Fruit fly (Drosophila melanogaster) whole organism, wandering third instar larva: Measurements from ENCODE around the gene SsRbeta.
A peak's percentile ranks its signal among the peaks of the same experiment; 100 is the strongest.

ENCODE experiments used
- CG32264 ChIP-seq: fragments of 200-800 bp; sonication (Bioruptor generic); optimal IDR thresholded peaks from 2 replicates; lab custom pipeline; 2016; ENCODE audit warnings: missing biosample characterization, missing genetic modification characterization
- CG9705 ChIP-seq: fragments of 200-800 bp; sonication (Bioruptor generic); optimal IDR thresholded peaks from 2 replicates; lab custom pipeline; 2018; ENCODE audit warnings: missing biosample characterization, mild to moderate bottlenecking, missing genetic modification characterization
- CrebA ChIP-seq: fragments of 200-800 bp; sonication (Bioruptor generic); optimal IDR thresholded peaks from 2 replicates; lab custom pipeline; 2016; ENCODE audit warnings: missing biosample characterization, mild to moderate bottlenecking, missing genetic modification characterization, borderline replicate concordance
- Dfd ChIP-seq: fragments of >200 bp; optimal IDR thresholded peaks from 2 replicates; lab custom pipeline; 2017; ENCODE audit warnings: missing biosample characterization, missing genetic modification characterization
- Dif ChIP-seq: fragments of 200-275, 200-300 bp; sonication (Bioruptor generic); optimal IDR thresholded peaks from 2 replicates; lab custom pipeline; 2018; ENCODE audit warnings: missing biosample characterization, missing genetic modification characterization; ENCODE audit not compliant: partially characterized antibody
- GATAd ChIP-seq: sonication (Bioruptor generic); optimal IDR thresholded peaks from 2 replicates; lab custom pipeline; 2016; ENCODE audit warnings: missing biosample characterization, missing genetic modification characterization
- HLH106 ChIP-seq: fragments of 200-800 bp; optimal IDR thresholded peaks from 3 replicates; lab custom pipeline; 2019; ENCODE audit warnings: missing biosample characterization, mild to moderate bottlenecking, missing genetic modification characterization, moderate library complexity
- Hnf4 ChIP-seq: fragments of 200-800 bp; sonication (Bioruptor generic); optimal IDR thresholded peaks from 2 replicates; lab custom pipeline; 2016; ENCODE audit warnings: missing biosample characterization, mild to moderate bottlenecking, missing genetic modification characterization
- Hr78 ChIP-seq: fragments of >200 bp; optimal IDR thresholded peaks from 2 replicates; lab custom pipeline; 2017; ENCODE audit warnings: missing biosample characterization, missing genetic modification characterization
- Hr83 ChIP-seq: fragments of 200-300 bp; sonication (Bioruptor generic); optimal IDR thresholded peaks from 2 replicates; lab custom pipeline; 2016; ENCODE audit warnings: missing biosample characterization, mild to moderate bottlenecking, missing genetic modification characterization, moderate library complexity; ENCODE audit not compliant: poor library complexity, severe bottlenecking
- Jra ChIP-seq: sonication (Bioruptor generic); optimal IDR thresholded peaks from 2 replicates; lab custom pipeline; 2016; ENCODE audit warnings: missing biosample characterization, missing genetic modification characterization
- Mio ChIP-seq: sonication (Bioruptor generic); optimal IDR thresholded peaks from 2 replicates; lab custom pipeline; 2016; ENCODE audit warnings: missing biosample characterization, missing genetic modification characterization
- Myc ChIP-seq: fragments of >200 bp; optimal IDR thresholded peaks from 2 replicates; lab custom pipeline; 2017
- N ChIP-seq: fragments of >200 bp; optimal IDR thresholded peaks from 2 replicates; lab custom pipeline; 2018; ENCODE audit warnings: missing biosample characterization, missing external identifiers, missing genetic modification characterization
- OdsH ChIP-seq: fragments of 200-800 bp; sonication (Bioruptor generic); optimal IDR thresholded peaks from 2 replicates; lab custom pipeline; 2016; ENCODE audit warnings: missing biosample characterization, mild to moderate bottlenecking, missing genetic modification characterization
- Rel ChIP-seq, 2 experiments: fragments of 200-800 bp; sonication (Bioruptor generic) in 1 of 2; optimal IDR thresholded peaks; 2 replicates in 1 of 2; 3 replicates in 1 of 2; lab custom pipeline; 2016 to 2019; ENCODE audit warnings: mild to moderate bottlenecking in 2 of 2, missing biosample characterization in 2 of 2, missing genetic modification characterization in 2 of 2, moderate library complexity in 1 of 2
- Sp1 ChIP-seq: fragments of 200-800 bp; sonication (Bioruptor generic); optimal IDR thresholded peaks from 3 replicates; lab custom pipeline; 2019; ENCODE audit warnings: missing biosample characterization, mild to moderate bottlenecking, missing genetic modification characterization, moderate library complexity
- Vsx2 ChIP-seq: fragments of 200-300, 225-300 bp; sonication (Bioruptor generic); optimal IDR thresholded peaks from 2 replicates; lab custom pipeline; 2018; ENCODE audit warnings: missing biosample characterization, missing genetic modification characterization; ENCODE audit not compliant: partially characterized antibody
- br ChIP-seq: fragments of 200-800 bp; sonication (Bioruptor generic); optimal IDR thresholded peaks from 2 replicates; lab custom pipeline; 2016; ENCODE audit warnings: missing biosample characterization, missing genetic modification characterization
- brk ChIP-seq: fragments of 200-800 bp; sonication (Bioruptor generic); optimal IDR thresholded peaks from 2 replicates; lab custom pipeline; 2016; ENCODE audit warnings: missing biosample characterization, mild to moderate bottlenecking, missing genetic modification characterization
- dl ChIP-seq, 2 experiments: fragments of 175-275, 200-275 bp in 1 of 2; fragments of 200-275 bp in 1 of 2; sonication (Bioruptor generic); optimal IDR thresholded peaks; lab custom pipeline; 2018; ENCODE audit warnings: mild to moderate bottlenecking in 2 of 2, missing biosample characterization in 2 of 2, missing genetic modification characterization in 2 of 2, moderate library complexity in 2 of 2; ENCODE audit not compliant: partially characterized antibody in 2 of 2, insufficient read depth in 1 of 2
- dmrt93B ChIP-seq: fragments of 200-800 bp; sonication (Bioruptor generic); optimal IDR thresholded peaks from 2 replicates; lab custom pipeline; 2018; ENCODE audit warnings: missing biosample characterization, mild to moderate bottlenecking, missing genetic modification characterization
- dsf ChIP-seq: sonication (Bioruptor generic); optimal IDR thresholded peaks from 2 replicates; lab custom pipeline; 2016; ENCODE audit warnings: missing biosample characterization, missing genetic modification characterization, borderline replicate concordance
- ey ChIP-seq: fragments of 200-800 bp; sonication (Bioruptor generic); optimal IDR thresholded peaks from 2 replicates; lab custom pipeline; 2016; ENCODE audit warnings: missing biosample characterization, missing genetic modification characterization
- foxo ChIP-seq, 2 experiments: fragments of 200-800 bp; sonication (Bioruptor generic); optimal IDR thresholded peaks; 2 replicates in 1 of 2; 3 replicates in 1 of 2; lab custom pipeline; 2016 to 2017; ENCODE audit warnings: missing biosample characterization in 2 of 2, missing genetic modification characterization in 2 of 2
- fru ChIP-seq: fragments of 200-800 bp; sonication (Bioruptor generic); optimal IDR thresholded peaks from 3 replicates; lab custom pipeline; 2016; ENCODE audit warnings: missing biosample characterization, mild to moderate bottlenecking, missing genetic modification characterization
- h ChIP-seq: fragments of 200-800 bp; sonication (Bioruptor generic); optimal IDR thresholded peaks from 3 replicates; lab custom pipeline; 2016; ENCODE audit warnings: missing biosample characterization, mild to moderate bottlenecking, missing genetic modification characterization
- jim ChIP-seq: fragments of 175-275, 200-325 bp; sonication (Bioruptor generic); optimal IDR thresholded peaks from 2 replicates; lab custom pipeline; 2016; ENCODE audit warnings: missing biosample characterization, mild to moderate bottlenecking, missing genetic modification characterization
- lola ChIP-seq: fragments of >200 bp; optimal IDR thresholded peaks from 2 replicates; lab custom pipeline; 2017; ENCODE audit warnings: missing biosample characterization, missing genetic modification characterization
- pan ChIP-seq: fragments of >200 bp; optimal IDR thresholded peaks from 2 replicates; lab custom pipeline; 2017
- psq ChIP-seq: fragments of 200-800 bp; sonication (Bioruptor generic); optimal IDR thresholded peaks from 3 replicates; lab custom pipeline; 2017; ENCODE audit warnings: missing biosample characterization, mild to moderate bottlenecking, missing genetic modification characterization, moderate library complexity
- rgr ChIP-seq: fragments of 200-800 bp; sonication (Bioruptor generic); optimal IDR thresholded peaks from 3 replicates; lab custom pipeline; 2016; ENCODE audit warnings: missing biosample characterization, mild to moderate bottlenecking, missing genetic modification characterization
- sv ChIP-seq: fragments of 200-800 bp; sonication (Bioruptor generic); optimal IDR thresholded peaks from 3 replicates; lab custom pipeline; 2016; ENCODE audit warnings: missing biosample characterization, missing genetic modification characterization
- tai ChIP-seq: sonication (Bioruptor generic); optimal IDR thresholded peaks from 2 replicates; lab custom pipeline; 2016; ENCODE audit warnings: missing biosample characterization, missing genetic modification characterization
- woc ChIP-seq: sonication (Bioruptor generic); optimal IDR thresholded peaks from 2 replicates; lab custom pipeline; 2016; ENCODE audit warnings: missing biosample characterization, mild to moderate bottlenecking, missing genetic modification characterization

Gene SsRbeta

DNA sequence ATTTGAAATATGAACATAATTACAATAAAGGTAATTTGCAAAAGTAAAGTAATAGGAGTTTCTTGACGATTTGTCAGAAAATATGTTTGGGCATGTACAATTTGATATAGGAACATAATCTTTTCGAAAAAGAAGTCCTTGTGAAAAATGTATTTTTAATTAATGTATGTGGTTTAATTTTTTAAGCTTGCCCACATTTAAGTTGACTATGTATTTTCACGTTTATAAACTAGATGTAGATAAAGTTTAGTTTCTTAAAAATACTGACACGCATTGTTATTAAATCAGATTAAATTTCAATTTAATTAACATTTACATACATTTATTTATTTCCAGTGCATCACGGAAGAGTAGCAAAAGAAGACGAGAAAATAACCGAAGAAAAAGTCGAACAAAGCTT, 47.1 kb downstream of the SsRbeta start:
- TF ChIP-seq brk (GFP tag; lab: Kevin White, UChicago) = peak; percentile 67
- peak; percentile 82 for TF ChIP-seq Sp1 (GFP tag; lab: Kevin White, UChicago)
- peak; percentile 4 for TF ChIP-seq woc
- TF ChIP-seq Dfd (GFP tag; lab: Kevin White, UChicago) = no peak
- TF ChIP-seq dl (GFP tag; optimal IDR thresholded peaks at IDR 0.05; lab: Kevin White, UChicago; ENCODE audit: insufficient read depth in 1 of 2, partially characterized antibody in 2 of 2) = no peak
- TF ChIP-seq Hr78 (GFP tag; lab: Kevin White, UChicago) = no peak
- no peak for TF ChIP-seq Myc (lab: Kevin White, UChicago)
- TF ChIP-seq N (GFP tag; lab: Kevin White, UChicago) = no peak
- TF ChIP-seq br (GFP tag; lab: Kevin White, UChicago) = peak; percentile 61
- peak; percentile 29 for TF ChIP-seq OdsH (GFP tag; lab: Kevin White, UChicago)
- TF ChIP-seq CG32264 (GFP tag; lab: Kevin White, UChicago) = no peak
- TF ChIP-seq dmrt93B (GFP tag; lab: Kevin White, UChicago) = peak; percentile 29
- TF ChIP-seq rgr (GFP tag; lab: Kevin White, UChicago) = peak; percentile 59
- peak; percentile 28 for TF ChIP-seq Jra
- peak; percentile 50 for TF ChIP-seq ey (GFP tag; lab: Kevin White, UChicago)
- TF ChIP-seq HLH106 (tag; lab: Kevin White, UChicago) = peak; percentile 64
- TF ChIP-seq fru (GFP tag; lab: Kevin White, UChicago) = peak; percentile 71
- peak in 1 of 2 experiments; percentile 57 for TF ChIP-seq foxo (GFP tag; optimal IDR thresholded peaks at IDR 0.05; lab: Kevin White, UChicago)
- TF ChIP-seq psq = peak; percentile 41
- no peak for TF ChIP-seq jim (GFP tag; lab: Kevin White, UChicago)
- TF ChIP-seq h (GFP tag; lab: Kevin White, UChicago) = peak; percentile 64
- peak; percentile 18 for TF ChIP-seq Hnf4 (GFP tag; lab: Kevin White, UChicago)
- TF ChIP-seq tai (GFP tag; lab: Kevin White, UChicago) = peak; percentile 58

DNA sequence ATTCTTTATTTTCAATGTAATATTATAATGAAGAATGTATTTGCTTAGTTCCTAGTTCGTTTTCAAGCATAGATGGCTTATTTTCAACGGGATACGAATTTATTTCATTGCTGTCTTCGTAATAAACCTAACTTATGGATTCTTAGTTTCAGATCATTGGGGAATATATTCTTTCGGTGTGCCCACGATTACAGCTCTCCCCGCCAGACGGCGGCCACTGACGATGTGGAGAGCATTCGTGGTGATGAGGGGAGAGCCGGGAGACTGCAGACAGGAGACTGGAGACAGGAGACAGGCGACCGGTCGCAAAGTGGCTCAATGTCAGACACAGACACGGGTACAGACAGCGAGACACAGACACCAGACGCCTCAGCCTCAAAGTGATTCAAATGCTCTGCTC, 47.9 kb downstream of the SsRbeta start:
- TF ChIP-seq HLH106 (tag; lab: Kevin White, UChicago) = peak; percentile 76
- peak; percentile 40 for TF ChIP-seq CG9705 (GFP tag; lab: Kevin White, UChicago)
- peak; percentile 48 for TF ChIP-seq fru (GFP tag; lab: Kevin White, UChicago)
- TF ChIP-seq Vsx2 (GFP tag; lab: Kevin White, UChicago) = peak; percentile 70
- TF ChIP-seq h (GFP tag; lab: Kevin White, UChicago) = peak; percentile 56
- peak; percentile 45 for TF ChIP-seq ey (GFP tag; lab: Kevin White, UChicago)
- TF ChIP-seq br (GFP tag; lab: Kevin White, UChicago) = peak; percentile 36
- peak; percentile 62 for TF ChIP-seq OdsH (GFP tag; lab: Kevin White, UChicago)
- peak in 1 of 2 experiments; percentile 22 for TF ChIP-seq dl (GFP tag; optimal IDR thresholded peaks at IDR 0.05; lab: Kevin White, UChicago; ENCODE audit: insufficient read depth in 1 of 2, partially characterized antibody in 2 of 2)
- peak; percentile 63 for TF ChIP-seq Dif
- TF ChIP-seq Dfd (GFP tag; lab: Kevin White, UChicago) = no peak
- TF ChIP-seq Sp1 (GFP tag; lab: Kevin White, UChicago) = peak; percentile 72
- no peak for TF ChIP-seq Rel (GFP tag; optimal IDR thresholded peaks at IDR 0.05; lab: Kevin White, UChicago)
- peak; percentile 17 for TF ChIP-seq Rel (tag; optimal IDR thresholded peaks at IDR 0.05; lab: Kevin White, UChicago)
- TF ChIP-seq GATAd (GFP tag; lab: Kevin White, UChicago) = no peak
- TF ChIP-seq Hr83 = peak; percentile 42
- TF ChIP-seq CG32264 (GFP tag; lab: Kevin White, UChicago) = no peak
- TF ChIP-seq psq = peak; percentile 61
- no peak for TF ChIP-seq Myc (lab: Kevin White, UChicago)
- no peak for TF ChIP-seq dsf (GFP tag; lab: Kevin White, UChicago)
- TF ChIP-seq dmrt93B (GFP tag; lab: Kevin White, UChicago) = peak; percentile 15
- peak; percentile 45 for TF ChIP-seq rgr (GFP tag; lab: Kevin White, UChicago)
- peak; percentile 69 for TF ChIP-seq woc
- no peak for TF ChIP-seq Hnf4 (GFP tag; lab: Kevin White, UChicago)
- TF ChIP-seq CrebA (GFP tag; lab: Kevin White, UChicago) = no peak
- TF ChIP-seq foxo (GFP tag; optimal IDR thresholded peaks at IDR 0.05; lab: Kevin White, UChicago) = peak in 1 of 2 experiments; percentile 61
- TF ChIP-seq sv (GFP tag; lab: Kevin White, UChicago) = no peak
- TF ChIP-seq pan (lab: Kevin White, UChicago) = no peak
- TF ChIP-seq brk (GFP tag; lab: Kevin White, UChicago) = peak; percentile 22
- TF ChIP-seq tai (GFP tag; lab: Kevin White, UChicago) = no peak

DNA sequence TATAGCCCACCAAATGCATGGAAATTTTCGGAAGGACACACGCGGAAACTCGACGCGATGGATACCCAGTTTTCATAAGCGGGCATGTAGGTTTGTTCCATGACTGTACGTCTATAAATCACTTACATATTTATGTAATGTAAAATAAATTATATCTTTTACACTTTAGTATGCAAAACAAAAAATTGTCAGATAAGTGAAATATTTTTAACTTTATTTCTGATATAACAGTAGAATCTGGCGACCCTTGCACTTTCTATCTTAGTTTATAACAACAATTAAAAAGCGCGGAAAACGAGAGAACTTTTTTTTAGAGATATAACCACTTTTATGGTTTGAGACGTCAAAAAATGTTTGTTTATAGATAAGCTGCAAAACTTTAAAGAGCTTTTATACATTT, 48.3 kb downstream of the SsRbeta start:
- TF ChIP-seq dsf (GFP tag; lab: Kevin White, UChicago) (no peak), lola (GFP tag; lab: Kevin White, UChicago) (no peak), Dif (no peak), br (GFP tag; lab: Kevin White, UChicago) (no peak), fru (GFP tag; lab: Kevin White, UChicago) (no peak), Vsx2 (GFP tag; lab: Kevin White, UChicago) (no peak), Jra (no peak), foxo (GFP tag; optimal IDR thresholded peaks at IDR 0.05; lab: Kevin White, UChicago) (no peak), HLH106 (tag; lab: Kevin White, UChicago) (no peak), jim (GFP tag; lab: Kevin White, UChicago) (no peak), Sp1 (GFP tag; lab: Kevin White, UChicago) (no peak), GATAd (GFP tag; lab: Kevin White, UChicago) (no peak), Mio (GFP tag; lab: Kevin White, UChicago) (no peak), CrebA (GFP tag; lab: Kevin White, UChicago) (no peak), CG32264 (GFP tag; lab: Kevin White, UChicago) (no peak)
